Fruit fly (Drosophila melanogaster) whole organism, adult: ENCODE measurements around the gene Mnn1.

ENCODE experiments used
- CG11617 ChIP-seq: fragments of 200-800 bp; sonication (Bioruptor generic); optimal IDR thresholded peaks from 2 replicates; lab custom pipeline; 2017; ENCODE audit warnings: mild to moderate bottlenecking, missing biosample characterization, missing genetic modification reagents, missing genetic modification characterization
- CG14711 ChIP-seq: fragments of 200-800 bp; sonication (Bioruptor generic); optimal IDR thresholded peaks from 2 replicates; lab custom pipeline; 2018; ENCODE audit warnings: missing biosample characterization, mild to moderate bottlenecking, missing genetic modification characterization, moderate library complexity
- CG5204 ChIP-seq: fragments of 200-800 bp; sonication (Bioruptor generic); optimal IDR thresholded peaks from 2 replicates; lab custom pipeline; 2016; ENCODE audit warnings: missing biosample characterization, missing genetic modification characterization
- CG7045 ChIP-seq: fragments of 200-800 bp; sonication (Bioruptor generic); optimal IDR thresholded peaks from 2 replicates; lab custom pipeline; 2017; ENCODE audit warnings: missing biosample characterization, mild to moderate bottlenecking, missing genetic modification characterization
- CG7101 ChIP-seq: fragments of 200-800 bp; sonication (Bioruptor generic); optimal IDR thresholded peaks from 2 replicates; lab custom pipeline; 2018; ENCODE audit warnings: missing biosample characterization, mild to moderate bottlenecking, missing genetic modification characterization, moderate library complexity
- Clk ChIP-seq: fragments of 200-800 bp; sonication (Bioruptor generic); optimal IDR thresholded peaks from 2 replicates; lab custom pipeline; 2017; ENCODE audit warnings: missing biosample characterization, missing genetic modification characterization
- Hr96 ChIP-seq: fragments of 200-800 bp; sonication (Bioruptor generic); optimal IDR thresholded peaks from 2 replicates; lab custom pipeline; 2016; ENCODE audit warnings: missing biosample characterization, missing genetic modification characterization
- Mnt ChIP-seq: fragments of 200-800 bp; sonication (Bioruptor generic); optimal IDR thresholded peaks from 2 replicates; lab custom pipeline; 2016; ENCODE audit warnings: missing biosample characterization, mild to moderate bottlenecking, missing genetic modification characterization
- kay ChIP-seq: fragments of 200-800 bp; sonication (Bioruptor generic); peaks from one replicate; lab custom pipeline; 2016; ENCODE audit warnings: missing biosample characterization, missing genetic modification characterization, borderline replicate concordance
- pad ChIP-seq: fragments of 200-800 bp; sonication (Bioruptor generic); optimal IDR thresholded peaks from 3 replicates; lab custom pipeline; 2017; ENCODE audit warnings: missing biosample characterization, missing genetic modification characterization, mild to moderate bottlenecking, moderate library complexity, missing genetic modification reagents

DNA sequence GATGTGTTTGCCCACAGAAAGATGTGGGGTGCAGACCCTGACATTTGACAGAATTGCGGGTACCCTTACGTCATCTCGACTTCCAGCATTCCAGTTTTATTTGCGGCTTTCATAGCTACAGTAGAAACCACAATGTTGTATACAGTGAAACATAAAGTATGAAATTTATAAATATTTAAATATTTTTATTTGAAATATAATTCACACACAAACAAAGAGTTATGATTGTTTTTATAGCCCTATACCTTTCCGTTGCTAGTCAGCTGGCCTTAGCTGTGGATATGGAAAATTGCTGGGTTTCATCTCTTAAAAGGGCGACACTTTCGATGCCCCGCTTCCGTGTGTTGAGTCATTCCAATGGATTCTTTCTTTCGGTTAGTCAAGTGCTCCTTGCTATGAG, 34.8 kb downstream of the Mnn1 start:
- no peak for TF ChIP-seq CG11617 (GFP tag; lab: Kevin White, UChicago)
- TF ChIP-seq CG7101 (tag; lab: Kevin White, UChicago) = no peak
- TF ChIP-seq Mnt (GFP tag; lab: Kevin White, UChicago) = no peak
- TF ChIP-seq Clk (GFP tag; lab: Kevin White, UChicago) = no peak
- TF ChIP-seq CG7045 (GFP tag; lab: Kevin White, UChicago) = no peak
- no peak for TF ChIP-seq kay (GFP tag; lab: Kevin White, UChicago)
- no peak for TF ChIP-seq CG5204 (GFP tag; lab: Kevin White, UChicago)
- TF ChIP-seq Hr96 (GFP tag; lab: Kevin White, UChicago) = no peak
- no peak for TF ChIP-seq CG14711
- TF ChIP-seq pad (GFP tag; lab: Kevin White, UChicago) = no peak
